Fruit fly (Drosophila melanogaster) whole organism, embryonic: ENCODE data around the gene mRpL55.

Experiments
- CG16815 ChIP-seq: fragments of 200-800 bp; sonication (Bioruptor generic); optimal IDR thresholded peaks from 3 replicates; lab custom pipeline; 2017; ENCODE audit warnings: missing biosample characterization, mild to moderate bottlenecking, missing genetic modification characterization
- CG18262 ChIP-seq: fragments of 200-800 bp; optimal IDR thresholded peaks from 3 replicates; lab custom pipeline; 2019; ENCODE audit warnings: missing biosample characterization, mild to moderate bottlenecking, missing genetic modification characterization, moderate library complexity
- CG32532 ChIP-seq: fragments of 200-800 bp; sonication (Bioruptor generic); IDR thresholded peaks from 2 replicates; pipeline ENCODE4 v1.3.6; 2022; ENCODE audit warnings: missing biosample characterization, missing genetic modification characterization
- HLH54F ChIP-seq: fragments of 200-800 bp; sonication (Bioruptor generic); optimal IDR thresholded peaks from 3 replicates; lab custom pipeline; 2016; ENCODE audit warnings: missing biosample characterization, missing genetic modification characterization
- peb ChIP-seq: fragments of 200-800 bp; sonication (Bioruptor generic); IDR thresholded peaks from 2 replicates; pipeline ENCODE4 v1.3.6; 2022; ENCODE audit warnings: missing biosample characterization, missing genetic modification characterization

DNA sequence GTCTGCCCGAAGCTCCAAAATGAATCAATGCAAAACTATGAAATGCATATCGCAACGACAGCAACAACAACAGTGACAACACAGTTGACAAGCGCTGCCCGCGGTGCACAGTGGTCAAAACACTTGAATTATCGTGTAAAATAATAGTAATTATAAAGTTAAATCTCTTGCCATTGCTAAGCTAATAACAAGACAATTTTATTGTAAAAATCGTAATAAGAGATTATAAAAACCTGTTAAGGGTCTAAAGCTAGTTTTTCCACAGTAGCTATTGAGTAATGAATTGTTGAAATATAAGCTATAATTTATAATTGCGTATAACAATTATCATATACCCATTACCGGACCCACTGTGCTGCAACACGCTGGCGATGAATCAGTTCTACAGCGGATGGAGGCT, 21.7 kb downstream of the mRpL55 start:
- peak; percentile 27; the same call in 1 of the 2 replicates for TF ChIP-seq peb
- no peak for TF ChIP-seq HLH54F (GFP tag; lab: Kevin White, UChicago)
- TF ChIP-seq CG18262: peak; percentile 88
- TF ChIP-seq CG16815: peak; percentile 7
- TF ChIP-seq CG32532 (GFP tag; lab: Robert Waterston, UW): no peak
